Fruit fly (Drosophila melanogaster) whole organism, embryonic: Measurements from ENCODE around the gene vir-1.
A peak's percentile ranks its signal among the peaks of the same experiment; 100 is the strongest.

Experiments used
- Atf3 ChIP-seq: fragments of 200-800 bp; sonication (Bioruptor generic); optimal IDR thresholded peaks from 3 replicates; lab custom pipeline; 2016; ENCODE audit warnings: missing biosample characterization, missing genetic modification characterization
- B-H2 ChIP-seq: fragments of 200-800 bp; sonication (Bioruptor generic); optimal IDR thresholded peaks from 2 replicates; lab custom pipeline; 2018; ENCODE audit warnings: missing biosample characterization, mild to moderate bottlenecking, missing genetic modification characterization
- Bdp1 ChIP-seq: fragments of 200-800 bp; sonication (Bioruptor generic); optimal IDR thresholded peaks from 3 replicates; lab custom pipeline; 2016; ENCODE audit warnings: missing biosample characterization, missing genetic modification characterization
- CG12391 ChIP-seq: fragments of 200-800 bp; sonication (Bioruptor generic); optimal IDR thresholded peaks from 3 replicates; lab custom pipeline; 2018; ENCODE audit warnings: missing biosample characterization, mild to moderate bottlenecking, missing genetic modification characterization, moderate library complexity
- CG12942 ChIP-seq: fragments of 200-800 bp; sonication (Bioruptor generic); optimal IDR thresholded peaks from 3 replicates; lab custom pipeline; 2016; ENCODE audit warnings: missing biosample characterization, missing genetic modification characterization
- CG14710 ChIP-seq: fragments of 200-800 bp; sonication (Bioruptor generic); optimal IDR thresholded peaks from 3 replicates; lab custom pipeline; 2019; ENCODE audit warnings: missing biosample characterization, mild to moderate bottlenecking, missing genetic modification characterization, moderate library complexity
- CG17186 ChIP-seq: fragments of 200-800 bp; sonication (Bioruptor generic); optimal IDR thresholded peaks from 3 replicates; lab custom pipeline; 2017; ENCODE audit warnings: missing biosample characterization, missing genetic modification reagents, missing genetic modification characterization
- CG18476 ChIP-seq: fragments of 200-800 bp; sonication (Bioruptor generic); optimal IDR thresholded peaks from 2 replicates; lab custom pipeline; 2016; ENCODE audit warnings: missing biosample characterization, mild to moderate bottlenecking, missing genetic modification characterization
- CG2202 ChIP-seq: fragments of 200-800 bp; sonication (Bioruptor generic); optimal IDR thresholded peaks from 2 replicates; lab custom pipeline; 2018; ENCODE audit warnings: missing biosample characterization, mild to moderate bottlenecking, missing genetic modification characterization
- CG2712 ChIP-seq: fragments of 200-800 bp; optimal IDR thresholded peaks from 3 replicates; lab custom pipeline; 2019; ENCODE audit warnings: missing biosample characterization, mild to moderate bottlenecking, missing genetic modification characterization, moderate library complexity
- CG3065 ChIP-seq: fragments of 200-800 bp; sonication (Bioruptor generic); optimal IDR thresholded peaks from 2 replicates; lab custom pipeline; 2016; ENCODE audit warnings: missing biosample characterization, missing genetic modification characterization
- CG31388 ChIP-seq: fragments of 200-800 bp; sonication (Bioruptor generic); optimal IDR thresholded peaks from 2 replicates; lab custom pipeline; 2016; ENCODE audit warnings: missing biosample characterization, missing genetic modification characterization
- CG32767 ChIP-seq: fragments of 200-800 bp; sonication (Bioruptor generic); IDR thresholded peaks from 2 replicates; pipeline ENCODE4 v1.3.6; 2022; ENCODE audit warnings: missing biosample characterization, missing genetic modification characterization
- CG3407 ChIP-seq: fragments of 200-800 bp; sonication (Bioruptor generic); optimal IDR thresholded peaks from 2 replicates; lab custom pipeline; 2018; ENCODE audit warnings: missing biosample characterization, mild to moderate bottlenecking, missing genetic modification characterization
- CG3838 ChIP-seq: fragments of 200-800 bp; sonication (Bioruptor generic); optimal IDR thresholded peaks from 3 replicates; lab custom pipeline; 2016; ENCODE audit warnings: missing biosample characterization, missing genetic modification characterization
- CG6654 ChIP-seq: fragments of 200-800 bp; sonication (Bioruptor generic); optimal IDR thresholded peaks from 2 replicates; lab custom pipeline; 2017; ENCODE audit warnings: missing biosample characterization, mild to moderate bottlenecking, missing genetic modification characterization
- CG6683 ChIP-seq: fragments of 200-800 bp; sonication (Bioruptor generic); optimal IDR thresholded peaks from 2 replicates; lab custom pipeline; 2017; ENCODE audit warnings: missing biosample characterization, mild to moderate bottlenecking, missing genetic modification characterization, missing genetic modification reagents
- CG8478 ChIP-seq: fragments of >200 bp; optimal IDR thresholded peaks from 2 replicates; lab custom pipeline; 2018
- CTCF ChIP-seq: fragments of 200-800 bp; sonication (Bioruptor generic); optimal IDR thresholded peaks from 2 replicates; lab custom pipeline; 2017; ENCODE audit warnings: missing biosample characterization, mild to moderate bottlenecking, missing genetic modification characterization, moderate library complexity
- Deaf1 ChIP-seq: fragments of 200-800 bp; optimal IDR thresholded peaks from 3 replicates; lab custom pipeline; 2019; ENCODE audit warnings: missing biosample characterization, mild to moderate bottlenecking, missing genetic modification characterization, moderate library complexity
- Dip2 ChIP-seq: fragments of 200-800 bp; sonication (Bioruptor generic); IDR thresholded peaks from 2 replicates; pipeline ENCODE4 v1.3.6; 2022; ENCODE audit warnings: missing biosample characterization, missing genetic modification characterization
- HLH3B ChIP-seq: fragments of 200-800 bp; sonication (Bioruptor generic); IDR thresholded peaks from 2 replicates; pipeline ENCODE4 v1.3.6; 2022; ENCODE audit warnings: missing biosample characterization, missing genetic modification characterization
- HLH4C ChIP-seq: fragments of 200-800 bp; sonication (Bioruptor generic); IDR thresholded peaks from 3 replicates; pipeline ENCODE4 v1.3.6; 2022; ENCODE audit warnings: missing biosample characterization, missing genetic modification characterization; ENCODE audit not compliant: partially characterized antibody
- HLH54F ChIP-seq: fragments of 200-800 bp; sonication (Bioruptor generic); optimal IDR thresholded peaks from 3 replicates; lab custom pipeline; 2016; ENCODE audit warnings: missing biosample characterization, missing genetic modification characterization
- Hr51 ChIP-seq, 2 experiments: fragments of 200-800 bp; sonication (Bioruptor generic); optimal IDR thresholded peaks; 2 replicates in 1 of 2; 3 replicates in 1 of 2; lab custom pipeline; 2016 to 2018; ENCODE audit warnings: missing biosample characterization in 2 of 2, missing genetic modification characterization in 2 of 2, mild to moderate bottlenecking in 1 of 2, moderate library complexity in 1 of 2
- Jarid2 ChIP-seq: fragments of 200-800 bp; sonication (Bioruptor generic); optimal IDR thresholded peaks from 3 replicates; lab custom pipeline; 2017; ENCODE audit warnings: mild to moderate bottlenecking, missing biosample characterization, missing genetic modification reagents, missing genetic modification characterization
- Lim3 ChIP-seq: fragments of 200-800 bp; sonication (Bioruptor generic); IDR thresholded peaks from 2 replicates; pipeline ENCODE4 v1.3.6; 2022; ENCODE audit warnings: missing biosample characterization, missing genetic modification characterization
- Neu2 ChIP-seq: fragments of 200-800 bp; sonication (Bioruptor generic); optimal IDR thresholded peaks from 3 replicates; lab custom pipeline; 2016; ENCODE audit warnings: missing biosample characterization, missing genetic modification characterization, borderline replicate concordance
- Trl ChIP-seq, 3 experiments: fragments of >200 bp in 2 of 3; fragments of 200-800 bp in 1 of 3; sonication (Bioruptor generic) in 1 of 3; optimal IDR thresholded peaks; 2 replicates in 1 of 3; 3 replicates in 2 of 3; lab custom pipeline; 2016 to 2017; ENCODE audit warnings: missing biosample characterization in 1 of 3, missing genetic modification characterization in 1 of 3
- abd-A ChIP-seq: fragments of 200-800 bp; sonication (Bioruptor generic); optimal IDR thresholded peaks from 3 replicates; lab custom pipeline; 2019; ENCODE audit warnings: missing biosample characterization, mild to moderate bottlenecking, missing genetic modification characterization, moderate library complexity
- amos ChIP-seq: fragments of 200-800 bp; sonication (Bioruptor generic); IDR thresholded peaks from 2 replicates; pipeline ENCODE4 v1.3.6; 2022; ENCODE audit warnings: missing biosample characterization, missing genetic modification characterization; ENCODE audit not compliant: partially characterized antibody
- ara ChIP-seq: fragments of 200-800 bp; sonication (Bioruptor generic); IDR thresholded peaks from 2 replicates; pipeline ENCODE4 v1.3.6; 2022; ENCODE audit warnings: missing biosample characterization, missing genetic modification characterization
- chm ChIP-seq: fragments of 200-800 bp; sonication (Bioruptor generic); IDR thresholded peaks from 2 replicates; pipeline ENCODE4 v1.3.6; 2022; ENCODE audit warnings: missing biosample characterization, missing genetic modification characterization
- chn ChIP-seq: fragments of 200-800 bp; sonication (Bioruptor generic); optimal IDR thresholded peaks from 2 replicates; lab custom pipeline; 2016; ENCODE audit warnings: missing biosample characterization, missing genetic modification characterization
- danr ChIP-seq: fragments of 200-800 bp; sonication (Bioruptor generic); IDR thresholded peaks from 2 replicates; pipeline ENCODE4 v1.3.6; 2022; ENCODE audit warnings: missing biosample characterization, missing genetic modification characterization
- fru ChIP-seq: fragments of >200 bp; optimal IDR thresholded peaks from 2 replicates; lab custom pipeline; 2017
- gcm2 ChIP-seq: fragments of 200-800 bp; sonication (Bioruptor generic); optimal IDR thresholded peaks from 2 replicates; lab custom pipeline; 2016; ENCODE audit warnings: missing biosample characterization, missing genetic modification characterization
- grau ChIP-seq: fragments of 200-800 bp; optimal IDR thresholded peaks from 3 replicates; lab custom pipeline; 2019; ENCODE audit warnings: missing biosample characterization, mild to moderate bottlenecking, missing genetic modification characterization, moderate library complexity
- insv ChIP-seq, 2 experiments: fragments of 200-800 bp; sonication (Bioruptor generic); optimal IDR thresholded peaks; 3 replicates each; lab custom pipeline; 2016 to 2018; ENCODE audit warnings: missing biosample characterization in 2 of 2, missing genetic modification characterization in 2 of 2
- jigr1 ChIP-seq: fragments of 200-800 bp; sonication (Bioruptor generic); IDR thresholded peaks from 3 replicates; pipeline ENCODE4 v1.3.6; 2022; ENCODE audit warnings: missing biosample characterization, missing genetic modification characterization
- lbe ChIP-seq: fragments of 200-800 bp; sonication (Bioruptor generic); optimal IDR thresholded peaks from 2 replicates; lab custom pipeline; 2016; ENCODE audit warnings: missing biosample characterization, mild to moderate bottlenecking, missing genetic modification characterization
- lov ChIP-seq, 2 experiments: fragments of 200-800 bp in 1 of 2; fragments of >200 bp in 1 of 2; sonication (Bioruptor generic) in 1 of 2; IDR thresholded peaks in 1 of 2; optimal IDR thresholded peaks in 1 of 2; 2 replicates in 1 of 2; 3 replicates in 1 of 2; pipeline versions ENCODE4 v1.3.6 to Lab custom; 2017 to 2022; ENCODE audit warnings: missing biosample characterization in 1 of 2, missing genetic modification characterization in 1 of 2
- pita ChIP-seq: fragments of 200-800 bp; sonication (Bioruptor generic); optimal IDR thresholded peaks from 2 replicates; lab custom pipeline; 2017; ENCODE audit warnings: missing biosample characterization, mild to moderate bottlenecking, missing genetic modification characterization
- salm ChIP-seq: fragments of 200-800 bp; sonication (Bioruptor generic); optimal IDR thresholded peaks from 2 replicates; lab custom pipeline; 2018; ENCODE audit warnings: missing biosample characterization, mild to moderate bottlenecking, missing genetic modification characterization
- sd ChIP-seq: fragments of 200-800 bp; sonication (Bioruptor generic); optimal IDR thresholded peaks from 3 replicates; lab custom pipeline; 2018; ENCODE audit warnings: missing biosample characterization, mild to moderate bottlenecking, missing genetic modification characterization, moderate library complexity
- stc ChIP-seq: fragments of 200-800 bp; sonication (Bioruptor generic); IDR thresholded peaks from 2 replicates; pipeline ENCODE4 v1.3.6; 2022; ENCODE audit warnings: missing biosample characterization, missing genetic modification characterization
- trem ChIP-seq: fragments of 200-800 bp; optimal IDR thresholded peaks from 3 replicates; lab custom pipeline; 2019; ENCODE audit warnings: missing biosample characterization, mild to moderate bottlenecking, missing genetic modification characterization, moderate library complexity
- vnd ChIP-seq: fragments of 200-800 bp; sonication (Bioruptor generic); IDR thresholded peaks from 3 replicates; pipeline ENCODE4 v1.3.6; 2022; ENCODE audit warnings: missing biosample characterization, missing genetic modification characterization; ENCODE audit not compliant: partially characterized antibody
- wdn ChIP-seq: fragments of 200-800 bp; sonication (Bioruptor generic); IDR thresholded peaks from 2 replicates; pipeline ENCODE4 v1.3.6; 2022; ENCODE audit warnings: missing biosample characterization, missing genetic modification characterization
- yki ChIP-seq: fragments of >200 bp; optimal IDR thresholded peaks from 3 replicates; lab custom pipeline; 2018
- z ChIP-seq: fragments of 200-800 bp; sonication (Bioruptor generic); IDR thresholded peaks from 3 replicates; pipeline ENCODE4 v1.3.6; 2022; ENCODE audit warnings: missing biosample characterization, missing genetic modification characterization

The vir-1 gene

dm6 chr2L:12427487-12428101 is 4.4 kb upstream of the vir-1 start, which contains the start of the genes CG5446 and Trm1 (continued):
- peak; percentile 26 to 82 for TF ChIP-seq Hr51 (GFP tag; optimal IDR thresholded peaks at IDR 0.05; lab: Kevin White, UChicago)
- 0 out of 2 replicates have a peak, but pooled peaks have one; percentile 38 for TF ChIP-seq stc
- no peak for TF ChIP-seq pita (GFP tag; lab: Kevin White, UChicago)
- no peak for TF ChIP-seq HLH54F (GFP tag; lab: Kevin White, UChicago)
- TF ChIP-seq vnd (GFP tag; lab: Robert Waterston, UW), result no peak
- TF ChIP-seq insv (GFP tag; optimal IDR thresholded peaks at IDR 0.05; lab: Kevin White, UChicago), result peak in 1 of 2 experiments; percentile 19
- no peak for TF ChIP-seq CG12942
- TF ChIP-seq CG31388 (GFP tag; lab: Kevin White, UChicago), result peak; percentile 17
- no peak for TF ChIP-seq Lim3
- TF ChIP-seq lbe (GFP tag; lab: Kevin White, UChicago), result peak; percentile 34
- TF ChIP-seq yki, result no peak
- peak; percentile 40 for TF ChIP-seq CG3407 (GFP tag; lab: Kevin White, UChicago)
- no peak for TF ChIP-seq lov (optimal IDR thresholded peaks at IDR 0.05; lab: Kevin White, UChicago)
- TF ChIP-seq lov (GFP tag; IDR thresholded peaks at IDR 0.05; lab: Robert Waterston, UW), result no peak
- TF ChIP-seq z (GFP tag; lab: Robert Waterston, UW), result no peak
- TF ChIP-seq ara (GFP tag; lab: Robert Waterston, UW), result no peak
- no peak for TF ChIP-seq CTCF (GFP tag; lab: Kevin White, UChicago)
- TF ChIP-seq CG12391 (tag; lab: Kevin White, UChicago), result peak; percentile 94
- peak; percentile 82 for TF ChIP-seq grau (tag; lab: Kevin White, UChicago)
- TF ChIP-seq chm (GFP tag; lab: Robert Waterston, UW), result no peak
- no peak; the same call in 1 of the 2 replicates for TF ChIP-seq amos (GFP tag; lab: Robert Waterston, UW)
- TF ChIP-seq chn (GFP tag; lab: Kevin White, UChicago), result no peak
- peak; percentile 25 for TF ChIP-seq sd
- no peak for TF ChIP-seq CG8478
- TF ChIP-seq CG18476, result peak; percentile 3
- TF ChIP-seq CG2712, result peak; percentile 87
- no peak for TF ChIP-seq abd-A (tag; lab: Kevin White, UChicago)
- TF ChIP-seq Trl (optimal IDR thresholded peaks at IDR 0.05; lab: Kevin White, UChicago), result no peak
- no peak for TF ChIP-seq Trl (GFP tag; optimal IDR thresholded peaks at IDR 0.05; lab: Kevin White, UChicago)
- no peak for TF ChIP-seq Dip2 (GFP tag; lab: Robert Waterston, UW)
- no peak for TF ChIP-seq CG2202 (tag; lab: Kevin White, UChicago)
- no peak for TF ChIP-seq Atf3 (GFP tag; lab: Kevin White, UChicago)
- TF ChIP-seq Deaf1 (tag; lab: Kevin White, UChicago), result peak; percentile 68
- no peak for TF ChIP-seq CG3838
- TF ChIP-seq CG6683 (GFP tag; lab: Kevin White, UChicago), result peak; percentile 59
- peak; percentile 30 for TF ChIP-seq Jarid2 (GFP tag; lab: Kevin White, UChicago)
- TF ChIP-seq wdn (GFP tag; lab: Robert Waterston, UW), result no peak
- TF ChIP-seq trem (tag; lab: Kevin White, UChicago), result peak; percentile 73
- peak; percentile 87 for TF ChIP-seq CG14710 (tag; lab: Kevin White, UChicago)
- no peak for TF ChIP-seq danr (GFP tag; lab: Robert Waterston, UW)
- TF ChIP-seq salm (tag; lab: Kevin White, UChicago), result no peak
- TF ChIP-seq B-H2 (GFP tag; lab: Kevin White, UChicago), result peak; percentile 58
- no peak for TF ChIP-seq HLH4C
- TF ChIP-seq CG6654 (GFP tag; lab: Kevin White, UChicago), result no peak
- no peak for TF ChIP-seq Bdp1
- no peak for TF ChIP-seq CG17186 (GFP tag; lab: Kevin White, UChicago)
- TF ChIP-seq fru (lab: Kevin White, UChicago), result no peak
- TF ChIP-seq jigr1, result no peak
- peak; percentile 55 for TF ChIP-seq HLH3B
- no peak for TF ChIP-seq CG3065
- peak; percentile 35; the same call in 1 of the 2 replicates for TF ChIP-seq CG32767 (GFP tag; lab: Robert Waterston, UW)
- TF ChIP-seq Neu2, result no peak
- TF ChIP-seq gcm2 (GFP tag; lab: Kevin White, UChicago), result no peak
